Fruit fly (Drosophila melanogaster) whole organism, embryonic: ENCODE results near the gene CG43332.

Experiments used
- Blimp-1 ChIP-seq: fragments of 200-800 bp; sonication (Bioruptor generic); optimal IDR thresholded peaks from 3 replicates; lab custom pipeline; 2018; ENCODE audit warnings: missing biosample characterization, missing genetic modification characterization, mild to moderate bottlenecking, moderate library complexity, missing genetic modification reagents
- CG10209 ChIP-seq: fragments of 200-800 bp; sonication (Bioruptor generic); optimal IDR thresholded peaks from 3 replicates; lab custom pipeline; 2017; ENCODE audit warnings: missing biosample characterization, mild to moderate bottlenecking, missing genetic modification characterization, missing genetic modification reagents
- CG10267 ChIP-seq: fragments of 200-800 bp; sonication (Bioruptor generic); optimal IDR thresholded peaks from 2 replicates; lab custom pipeline; 2018; ENCODE audit warnings: missing biosample characterization, mild to moderate bottlenecking, missing genetic modification characterization, moderate library complexity
- CG10654 ChIP-seq: fragments of 200-800 bp; sonication (Bioruptor generic); optimal IDR thresholded peaks from 2 replicates; lab custom pipeline; 2016; ENCODE audit warnings: missing biosample characterization, missing genetic modification characterization
- CG11504 ChIP-seq: fragments of 200-800 bp; sonication (Bioruptor generic); optimal IDR thresholded peaks from 3 replicates; lab custom pipeline; 2019; ENCODE audit warnings: missing biosample characterization, mild to moderate bottlenecking, missing genetic modification characterization, moderate library complexity
- CG12391 ChIP-seq: fragments of 200-800 bp; sonication (Bioruptor generic); optimal IDR thresholded peaks from 3 replicates; lab custom pipeline; 2018; ENCODE audit warnings: missing biosample characterization, mild to moderate bottlenecking, missing genetic modification characterization, moderate library complexity
- CG13424 ChIP-seq: fragments of 200-800 bp; sonication (Bioruptor generic); optimal IDR thresholded peaks from 2 replicates; lab custom pipeline; 2019; ENCODE audit warnings: missing biosample characterization, mild to moderate bottlenecking, missing genetic modification characterization, moderate library complexity
- CG13624 ChIP-seq: fragments of 200-800 bp; sonication (Bioruptor generic); optimal IDR thresholded peaks from 2 replicates; lab custom pipeline; 2016; ENCODE audit warnings: missing biosample characterization, missing genetic modification characterization
- CG18599 ChIP-seq: fragments of 200-800 bp; sonication (Bioruptor generic); optimal IDR thresholded peaks from 3 replicates; lab custom pipeline; 2017; ENCODE audit warnings: missing biosample characterization, missing genetic modification characterization, mild to moderate bottlenecking, moderate library complexity, missing genetic modification reagents
- CG2120 ChIP-seq: fragments of 200-800 bp; sonication (Bioruptor generic); optimal IDR thresholded peaks from 3 replicates; lab custom pipeline; 2016; ENCODE audit warnings: missing biosample characterization, missing genetic modification characterization
- CG2129 ChIP-seq: fragments of 200-800 bp; sonication (Bioruptor generic); IDR thresholded peaks from 2 replicates; pipeline ENCODE4 v1.3.6; 2022; ENCODE audit warnings: missing biosample characterization, missing genetic modification characterization; ENCODE audit not compliant: partially characterized antibody
- CG2678 ChIP-seq: fragments of 200-800 bp; sonication (Bioruptor generic); optimal IDR thresholded peaks from 3 replicates; lab custom pipeline; 2019; ENCODE audit warnings: missing biosample characterization, mild to moderate bottlenecking, missing genetic modification characterization, moderate library complexity
- CG2712 ChIP-seq: fragments of 200-800 bp; optimal IDR thresholded peaks from 3 replicates; lab custom pipeline; 2019; ENCODE audit warnings: missing biosample characterization, mild to moderate bottlenecking, missing genetic modification characterization, moderate library complexity
- CG30403 ChIP-seq: fragments of 200-800 bp; sonication (Bioruptor generic); optimal IDR thresholded peaks from 3 replicates; lab custom pipeline; 2016; ENCODE audit warnings: missing biosample characterization, missing genetic modification characterization
- CG4424 ChIP-seq: fragments of 200-800 bp; sonication (Bioruptor generic); optimal IDR thresholded peaks from 3 replicates; lab custom pipeline; 2016; ENCODE audit warnings: missing biosample characterization, missing genetic modification characterization
- CG6854 ChIP-seq: fragments of 200-800 bp; sonication (Bioruptor generic); optimal IDR thresholded peaks from 3 replicates; lab custom pipeline; 2017; ENCODE audit warnings: missing biosample characterization, mild to moderate bottlenecking, missing genetic modification characterization
- CG7556 ChIP-seq: fragments of 200-800 bp; sonication (Bioruptor generic); optimal IDR thresholded peaks from 2 replicates; lab custom pipeline; 2017; ENCODE audit warnings: missing biosample characterization, mild to moderate bottlenecking, missing genetic modification characterization
- CG8944 ChIP-seq: fragments of 200-800 bp; sonication (Bioruptor generic); optimal IDR thresholded peaks from 3 replicates; lab custom pipeline; 2016; ENCODE audit warnings: missing biosample characterization, missing genetic modification characterization
- CG9437 ChIP-seq: fragments of 200-800 bp; sonication (Bioruptor generic); optimal IDR thresholded peaks from 2 replicates; lab custom pipeline; 2018; ENCODE audit warnings: missing biosample characterization, mild to moderate bottlenecking, missing genetic modification characterization
- CoRest ChIP-seq: fragments of 200-800 bp; sonication (Bioruptor generic); optimal IDR thresholded peaks from 3 replicates; lab custom pipeline; 2018; ENCODE audit warnings: missing biosample characterization, mild to moderate bottlenecking, missing genetic modification characterization, moderate library complexity
- CrebB ChIP-seq: fragments of 200-800 bp; sonication (Bioruptor generic); optimal IDR thresholded peaks from 3 replicates; lab custom pipeline; 2018; ENCODE audit warnings: missing biosample characterization, mild to moderate bottlenecking, missing genetic modification characterization
- D ChIP-seq, 2 experiments: fragments of 200-800 bp in 1 of 2; fragments of >200 bp in 1 of 2; sonication (Bioruptor generic) in 1 of 2; optimal IDR thresholded peaks; 2 replicates in 1 of 2; 3 replicates in 1 of 2; lab custom pipeline; 2017; ENCODE audit warnings: mild to moderate bottlenecking in 1 of 2, missing biosample characterization in 1 of 2, missing genetic modification characterization in 1 of 2, missing genetic modification reagents in 1 of 2
- Doc2 ChIP-seq: fragments of 200-800 bp; sonication (Bioruptor generic); IDR thresholded peaks from 2 replicates; pipeline ENCODE4 v1.3.6; 2022; ENCODE audit warnings: missing biosample characterization, missing genetic modification characterization
- HHEX ChIP-seq: fragments of 200-800 bp; sonication (Bioruptor generic); optimal IDR thresholded peaks from 3 replicates; lab custom pipeline; 2017; ENCODE audit warnings: missing biosample characterization, mild to moderate bottlenecking, missing genetic modification characterization, missing genetic modification reagents
- NC2α ChIP-seq: fragments of 200-800 bp; sonication (Bioruptor generic); optimal IDR thresholded peaks from 2 replicates; lab custom pipeline; 2016; ENCODE audit warnings: missing biosample characterization, missing genetic modification characterization
- Nf-YC ChIP-seq: fragments of 200-800 bp; optimal IDR thresholded peaks from 3 replicates; lab custom pipeline; 2019; ENCODE audit warnings: missing biosample characterization, mild to moderate bottlenecking, missing genetic modification characterization, moderate library complexity
- PHDP ChIP-seq: fragments of 200-800 bp; sonication (Bioruptor generic); optimal IDR thresholded peaks from 3 replicates; lab custom pipeline; 2018; ENCODE audit warnings: missing biosample characterization, mild to moderate bottlenecking, missing genetic modification characterization, moderate library complexity
- Sox102F ChIP-seq: fragments of 200-800 bp; sonication (Bioruptor generic); optimal IDR thresholded peaks from 2 replicates; lab custom pipeline; 2018; ENCODE audit warnings: missing biosample characterization, mild to moderate bottlenecking, missing genetic modification characterization, moderate library complexity
- Sry-β ChIP-seq: fragments of 200-800 bp; sonication (Bioruptor generic); optimal IDR thresholded peaks from 2 replicates; lab custom pipeline; 2018; ENCODE audit warnings: missing biosample characterization, mild to moderate bottlenecking, missing genetic modification characterization, moderate library complexity
- ab ChIP-seq: fragments of 200-800 bp; sonication (Bioruptor generic); optimal IDR thresholded peaks from 2 replicates; lab custom pipeline; 2016; ENCODE audit warnings: missing biosample characterization, missing genetic modification characterization
- bab2 ChIP-seq: fragments of 200-800 bp; sonication (Bioruptor generic); optimal IDR thresholded peaks from 2 replicates; lab custom pipeline; 2016; ENCODE audit warnings: missing biosample characterization, missing genetic modification characterization
- crc ChIP-seq: fragments of 200-800 bp; sonication (Bioruptor generic); optimal IDR thresholded peaks from 2 replicates; lab custom pipeline; 2016; ENCODE audit warnings: missing biosample characterization, missing genetic modification characterization
- gem ChIP-seq: fragments of 200-800 bp; sonication (Bioruptor generic); optimal IDR thresholded peaks from 2 replicates; lab custom pipeline; 2019; ENCODE audit warnings: missing biosample characterization, mild to moderate bottlenecking, missing genetic modification characterization, moderate library complexity
- ind ChIP-seq: fragments of 200-800 bp; sonication (Bioruptor generic); optimal IDR thresholded peaks from 3 replicates; lab custom pipeline; 2016; ENCODE audit warnings: missing biosample characterization, missing genetic modification characterization
- jumu ChIP-seq: fragments of 200-800 bp; sonication (Bioruptor generic); optimal IDR thresholded peaks from 3 replicates; lab custom pipeline; 2016; ENCODE audit warnings: missing biosample characterization, missing genetic modification characterization
- lbe ChIP-seq: fragments of 200-800 bp; sonication (Bioruptor generic); optimal IDR thresholded peaks from 2 replicates; lab custom pipeline; 2016; ENCODE audit warnings: missing biosample characterization, mild to moderate bottlenecking, missing genetic modification characterization
- mam ChIP-seq: fragments of 200-800 bp; sonication (Bioruptor generic); optimal IDR thresholded peaks from 3 replicates; lab custom pipeline; 2016; ENCODE audit warnings: missing biosample characterization, missing genetic modification characterization
- nmo ChIP-seq: fragments of 200-800 bp; sonication (Bioruptor generic); optimal IDR thresholded peaks from 2 replicates; lab custom pipeline; 2018; ENCODE audit warnings: missing biosample characterization, mild to moderate bottlenecking, missing genetic modification characterization, moderate library complexity
- nom ChIP-seq: fragments of 200-800 bp; sonication (Bioruptor generic); optimal IDR thresholded peaks from 2 replicates; lab custom pipeline; 2017; ENCODE audit warnings: missing biosample characterization, missing genetic modification characterization, mild to moderate bottlenecking, moderate library complexity, missing genetic modification reagents
- pan ChIP-seq, 4 experiments: fragments of >200 bp in 3 of 4; fragments of 200-800 bp in 1 of 4; sonication (Bioruptor generic) in 1 of 4; optimal IDR thresholded peaks in 3 of 4; IDR thresholded peaks in 1 of 4; 2 replicates each; pipeline versions ENCODE4 v1.3.6 to Lab custom; 2017 to 2022; ENCODE audit warnings: missing biosample characterization in 2 of 4, missing genetic modification characterization in 2 of 4, mixed read lengths in 1 of 4
- pho ChIP-seq: fragments of 200-800 bp; sonication (Bioruptor generic); optimal IDR thresholded peaks from 2 replicates; lab custom pipeline; 2016; ENCODE audit warnings: missing biosample characterization, missing genetic modification characterization
- phol ChIP-seq: fragments of 200-800 bp; sonication (Bioruptor generic); optimal IDR thresholded peaks from 3 replicates; lab custom pipeline; 2018; ENCODE audit warnings: missing biosample characterization, mild to moderate bottlenecking, missing genetic modification characterization, moderate library complexity
- prd ChIP-seq, 3 experiments: fragments of >200 bp in 2 of 3; fragments of 200-800 bp in 1 of 3; sonication (Bioruptor generic) in 1 of 3; optimal IDR thresholded peaks in 2 of 3; IDR thresholded peaks in 1 of 3; 2 replicates in 2 of 3; 3 replicates in 1 of 3; pipeline versions ENCODE4 v1.3.6 to Lab custom; 2017 to 2022; ENCODE audit warnings: missing biosample characterization in 1 of 3, missing genetic modification characterization in 1 of 3
- sqz ChIP-seq: fragments of 200-800 bp; sonication (Bioruptor generic); optimal IDR thresholded peaks from 3 replicates; lab custom pipeline; 2018; ENCODE audit warnings: missing biosample characterization, mild to moderate bottlenecking, missing genetic modification characterization
- tin ChIP-seq: fragments of 200-800 bp; sonication (Bioruptor generic); optimal IDR thresholded peaks from 3 replicates; lab custom pipeline; 2016; ENCODE audit warnings: missing biosample characterization, missing genetic modification characterization
- tio ChIP-seq: fragments of 200-800 bp; sonication (Bioruptor generic); optimal IDR thresholded peaks from 2 replicates; lab custom pipeline; 2017; ENCODE audit warnings: missing biosample characterization, missing genetic modification characterization, inconsistent platforms
- toy ChIP-seq: fragments of 200-800 bp; sonication (Bioruptor generic); IDR thresholded peaks from 2 replicates; pipeline ENCODE4 v1.3.6; 2022; ENCODE audit warnings: missing biosample characterization, missing genetic modification characterization
- tx ChIP-seq: fragments of 200-800 bp; sonication (Bioruptor generic); optimal IDR thresholded peaks from 2 replicates; lab custom pipeline; 2016; ENCODE audit warnings: missing biosample characterization, missing genetic modification characterization

Gene CG43332

dm6 chr2L:14123605-14124004 is 39.4 kb downstream of the CG43332 start (continued):
- TF ChIP-seq sqz (peak; percentile 74), CG2678 (tag; lab: Kevin White, UChicago) (peak; percentile 68), bab2 (GFP tag; lab: Kevin White, UChicago) (peak; percentile 20), Sox102F (peak; percentile 37), tio (GFP tag; lab: Kevin White, UChicago) (peak; percentile 5), CG4424 (GFP tag; lab: Kevin White, UChicago) (peak; percentile 1), CoRest (tag; lab: Kevin White, UChicago) (peak; percentile 63), mam (GFP tag; lab: Kevin White, UChicago) (peak; percentile 9), CG2129 (GFP tag; lab: Robert Waterston, UW) (no peak), HHEX (GFP tag; lab: Kevin White, UChicago) (peak; percentile 17), crc (GFP tag; lab: Kevin White, UChicago) (no peak), D (optimal IDR thresholded peaks at IDR 0.05; lab: Kevin White, UChicago) (no peak), D (GFP tag; optimal IDR thresholded peaks at IDR 0.05; lab: Kevin White, UChicago) (peak; percentile 47), lbe (no peak), CG13424 (tag; lab: Kevin White, UChicago) (peak; percentile 55), gem (tag; lab: Kevin White, UChicago) (peak; percentile 58), CG7556 (peak; percentile 59), CG18599 (GFP tag; lab: Kevin White, UChicago) (peak; percentile 20), CG8944 (peak; percentile 17), toy (no peak), tin (GFP tag; lab: Kevin White, UChicago) (peak; percentile 12), CG2120 (GFP tag; lab: Kevin White, UChicago) (peak; percentile 35), Sry-β (GFP tag; lab: Kevin White, UChicago) (no peak), Blimp-1 (GFP tag; lab: Kevin White, UChicago) (peak; percentile 27), NC2α (GFP tag; lab: Kevin White, UChicago) (no peak), prd (optimal IDR thresholded peaks at IDR 0.05; lab: Kevin White, UChicago) (no peak), prd (GFP tag; IDR thresholded peaks at IDR 0.05; lab: Robert Waterston, UW) (peak; percentile 10; the same call in 1 of the 3 replicates), CG10267 (tag; lab: Kevin White, UChicago) (peak; percentile 11), CG12391 (tag; lab: Kevin White, UChicago) (peak; percentile 24), CG10209 (peak; percentile 13), tx (GFP tag; lab: Kevin White, UChicago) (no peak), ind (GFP tag; lab: Kevin White, UChicago) (peak; percentile 32), phol (tag; lab: Kevin White, UChicago) (peak; percentile 52), nom (no peak), jumu (peak; percentile 23), CG30403 (GFP tag; lab: Kevin White, UChicago) (peak; percentile 48), CG9437 (GFP tag; lab: Kevin White, UChicago) (peak; percentile 48), CG11504 (tag; lab: Kevin White, UChicago) (peak; percentile 67), Doc2 (GFP tag; lab: Robert Waterston, UW) (no peak), PHDP (peak; percentile 14), CG2712 (tag; lab: Kevin White, UChicago) (peak; percentile 33), ab (no peak), pho (GFP tag; lab: Kevin White, UChicago) (no peak), CG10654 (peak; percentile 16), CrebB (tag; lab: Kevin White, UChicago) (no peak), Nf-YC (tag; lab: Kevin White, UChicago) (no peak), nmo (GFP tag; lab: Kevin White, UChicago) (peak; percentile 41), CG6854 (peak; percentile 47), pan (optimal IDR thresholded peaks at IDR 0.05; lab: Kevin White, UChicago) (no peak), pan (GFP tag; optimal IDR thresholded peaks at IDR 0.05 in 1 of 2, IDR thresholded peaks at IDR 0.05 in 1 of 2) (peak in 1 of 2 experiments; percentile 21), CG13624 (no peak)
